Worm (Caenorhabditis elegans) whole organism, L3 larva: ENCODE results near the gene unc-3.

Experiments
- ceh-16 ChIP-seq: sonication (generic microtip); optimal IDR thresholded peaks from 2 replicates; lab custom pipeline; 2017; ENCODE audit warnings: missing biosample characterization, missing genetic modification characterization
- fkh-10 ChIP-seq: sonication (generic microtip); optimal IDR thresholded peaks from 2 replicates; lab custom pipeline; 2017; ENCODE audit warnings: missing biosample characterization, missing genetic modification reagents, missing genetic modification characterization
- nhr-237 ChIP-seq: fragments of 150-350 bp; optimal IDR thresholded peaks from 2 replicates; lab custom pipeline; 2014; ENCODE audit warnings: missing biosample characterization, missing genetic modification characterization
- snpc-4 ChIP-seq: fragments of 150-350 bp; optimal IDR thresholded peaks from 2 replicates; lab custom pipeline; 2014; ENCODE audit warnings: missing biosample characterization, missing genetic modification characterization
- ztf-11 ChIP-seq: fragments of 150-350 bp; optimal IDR thresholded peaks from 2 replicates; lab custom pipeline; 2014; ENCODE audit warnings: missing biosample characterization, missing genetic modification characterization

DNA sequence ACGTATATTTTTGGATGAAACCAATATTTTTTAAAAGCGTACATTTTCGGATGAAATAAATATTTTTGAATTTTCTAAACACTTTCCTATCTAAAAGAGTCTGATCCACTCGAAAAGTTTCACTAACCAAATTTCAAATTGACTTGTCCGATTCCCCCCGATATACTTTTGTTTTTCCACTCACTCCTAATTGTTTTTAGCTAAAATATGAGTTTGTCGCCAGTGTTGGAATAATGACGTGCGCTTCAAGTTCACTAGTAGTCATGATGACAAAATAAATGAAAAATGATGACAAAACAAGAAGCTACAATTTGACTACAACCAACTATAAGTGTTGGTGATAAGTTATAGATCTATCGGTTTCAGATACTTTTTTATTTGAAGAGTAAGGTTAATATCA, 35.5 kb downstream of the unc-3 start:
- TF ChIP-seq snpc-4 (tag; lab: Kevin White, UChicago): no peak
- no peak for TF ChIP-seq fkh-10 (GFP tag; lab: Kevin White, UChicago)
- no peak for TF ChIP-seq ceh-16
- no peak for TF ChIP-seq ztf-11 (tag; lab: Kevin White, UChicago)
- TF ChIP-seq nhr-237 (tag; lab: Kevin White, UChicago): no peak
